Fruit fly (Drosophila melanogaster): Measurements from ENCODE around the gene CG5439.
A peak's percentile ranks its signal among the peaks of the same experiment; 100 is the strongest.

The CG5439 gene

DNA sequence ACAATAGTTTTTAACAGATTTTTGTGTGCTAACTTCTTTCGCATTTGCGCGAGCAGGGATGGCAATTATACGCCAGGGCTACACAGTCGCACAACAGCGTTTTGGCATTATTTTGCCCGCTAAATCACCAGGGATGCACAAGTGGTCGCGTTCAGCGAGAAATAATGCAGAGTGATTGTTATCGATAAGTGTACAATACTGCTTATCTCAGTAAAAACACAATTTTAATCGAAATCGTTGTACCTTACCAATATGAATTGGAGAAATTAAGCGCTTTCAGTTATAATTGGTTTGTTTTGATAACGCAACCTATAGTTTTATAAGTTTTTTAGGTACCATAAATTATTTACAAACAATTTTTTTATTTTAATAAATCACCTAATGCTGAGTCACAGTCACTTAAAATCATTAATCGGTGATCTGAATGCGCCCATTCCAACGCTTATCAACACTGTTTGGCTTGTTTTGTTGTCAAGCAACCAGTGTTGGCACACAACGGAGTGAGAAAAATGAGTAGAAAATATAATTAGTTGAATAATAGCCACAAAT lies at the start of gene CG5439, which contains the start of gene Sfmbt (continued):
- TF ChIP-seq pho (GFP tag; optimal IDR thresholded peaks at IDR 0.05) (peak; percentile 88), CG9876 (GFP tag; optimal IDR thresholded peaks at IDR 0.05) (peak; percentile 69), salm (tag; optimal IDR thresholded peaks at IDR 0.05) (peak; percentile 5), CG1792 (GFP tag; optimal IDR thresholded peaks at IDR 0.05) (peak; percentile 31), aop (GFP tag; IDR thresholded peaks at IDR 0.05) (no peak), CG4282 (GFP tag; optimal IDR thresholded peaks at IDR 0.05) (no peak), CG18599 (GFP tag; optimal IDR thresholded peaks at IDR 0.05) (no peak), CG4404 (GFP tag; IDR thresholded peaks at IDR 0.05) (peak; percentile 49; the same call in 1 of the 2 replicates), CG18764 (GFP tag; optimal IDR thresholded peaks at IDR 0.05) (peak; percentile 46), CG4820 (GFP tag; optimal IDR thresholded peaks at IDR 0.05) (peak; percentile 73), CG7271 (tag; optimal IDR thresholded peaks at IDR 0.05) (no peak), chif (GFP tag; optimal IDR thresholded peaks at IDR 0.05) (peak; percentile 58 to 69), exex (tag; optimal IDR thresholded peaks at IDR 0.05) (no peak), MTF-1 (GFP tag; optimal IDR thresholded peaks at IDR 0.05; ENCODE audit: borderline replicate concordance) (no peak), org-1 (GFP tag; optimal IDR thresholded peaks at IDR 0.05) (no peak), Atf6 (GFP tag; IDR thresholded peaks at IDR 0.05) (peak; percentile 53; the same call in 1 of the 2 replicates), fd3F (GFP tag; optimal IDR thresholded peaks at IDR 0.05) (peak; percentile 59), CG18619 (GFP tag; optimal IDR thresholded peaks at IDR 0.05) (peak; percentile 75), kay (GFP tag; optimal IDR thresholded peaks at IDR 0.05) (peak; percentile 91), CG17328 (GFP tag; IDR thresholded peaks at IDR 0.05) (no peak), B-H2 (GFP tag; optimal IDR thresholded peaks at IDR 0.05) (no peak), Sry-β (GFP tag; optimal IDR thresholded peaks at IDR 0.05) (peak; percentile 80), CG12744 (GFP tag; optimal IDR thresholded peaks at IDR 0.05) (peak; percentile 50), CG9797 (GFP tag; optimal IDR thresholded peaks at IDR 0.05) (peak; percentile 55), Ptx1 (GFP tag; IDR thresholded peaks at IDR 0.05) (peak; percentile 67), lbe (GFP tag; optimal IDR thresholded peaks at IDR 0.05) (peak; percentile 77), danr (GFP tag; IDR thresholded peaks at IDR 0.05) (no peak), CG1024 (GFP tag; IDR thresholded peaks at IDR 0.05) (no peak; the same call in 1 of the 2 replicates), az2 (GFP tag; optimal IDR thresholded peaks at IDR 0.05) (peak; percentile 71), CG9727 (GFP tag; optimal IDR thresholded peaks at IDR 0.05) (peak; percentile 79), Ets97D (GFP tag; optimal IDR thresholded peaks at IDR 0.05) (peak; percentile 81), CG14710 (tag; optimal IDR thresholded peaks at IDR 0.05) (peak; percentile 95), CG10366 (GFP tag; IDR thresholded peaks at IDR 0.05) (peak; percentile 39; the same call in 1 of the 2 replicates), sc (optimal IDR thresholded peaks at IDR 0.05) (no peak), sc (GFP tag; optimal IDR thresholded peaks at IDR 0.05) (no peak), Stat92E (GFP tag; optimal IDR thresholded peaks at IDR 0.05) (peak in 1 of 3 experiments; percentile 30), Vsx1 (GFP tag; optimal IDR thresholded peaks at IDR 0.05) (no peak), CG13296 (GFP tag; optimal IDR thresholded peaks at IDR 0.05) (no peak), CG30431 (GFP tag; optimal IDR thresholded peaks at IDR 0.05) (peak; percentile 58), CG11398 (GFP tag; optimal IDR thresholded peaks at IDR 0.05) (peak; percentile 39), mirr (GFP tag; optimal IDR thresholded peaks at IDR 0.05) (no peak), knrl (GFP tag; IDR thresholded peaks at IDR 0.05; ENCODE audit: partially characterized antibody) (peak; percentile 62), C15 (GFP tag; IDR thresholded peaks at IDR 0.05) (no peak), nmo (GFP tag; optimal IDR thresholded peaks at IDR 0.05) (peak; percentile 91), PHDP (tag; optimal IDR thresholded peaks at IDR 0.05) (no peak), lab (GFP tag; optimal IDR thresholded peaks at IDR 0.05) (no peak), Ada2b (GFP tag; IDR thresholded peaks at IDR 0.05) (no peak), bigmax (GFP tag; optimal IDR thresholded peaks at IDR 0.05) (no peak), ftz-f1 (GFP tag; optimal IDR thresholded peaks at IDR 0.05) (no peak), h (optimal IDR thresholded peaks at IDR 0.05) (no peak), ase (GFP tag; IDR thresholded peaks at IDR 0.05) (0 out of 3 replicates have a peak, but pooled peaks have one; percentile 45)
